Worm (Caenorhabditis elegans) whole organism, L1 larva: Measurements from ENCODE around the gene srx-21.

Source experiments
- lin-15B ChIP-seq: fragments of 150-350 bp; sonication (generic microtip); optimal IDR thresholded peaks from 3 replicates; lab custom pipeline; 2014; ENCODE audit warnings: missing biosample characterization, missing genetic modification characterization
- mdl-1 ChIP-seq, 2 experiments: fragments of 150-350 bp; optimal IDR thresholded peaks; 2 replicates each; lab custom pipeline; 2014 to 2017; ENCODE audit warnings: missing biosample characterization in 2 of 2, missing genetic modification characterization in 2 of 2, inconsistent platforms in 1 of 2
- nhr-12 ChIP-seq: sonication (generic microtip); optimal IDR thresholded peaks from 2 replicates; lab custom pipeline; 2017; ENCODE audit warnings: missing biosample characterization, missing genetic modification characterization
- nhr-237 ChIP-seq: fragments of 150-350 bp; optimal IDR thresholded peaks from 2 replicates; lab custom pipeline; 2014; ENCODE audit warnings: missing biosample characterization, missing genetic modification characterization
- snpc-4 ChIP-seq: fragments of 150-350 bp; optimal IDR thresholded peaks from 2 replicates; lab custom pipeline; 2014; ENCODE audit warnings: missing biosample characterization, missing genetic modification characterization
- sptf-1 ChIP-seq: fragments of 150-350 bp; optimal IDR thresholded peaks from 2 replicates; lab custom pipeline; 2014; ENCODE audit warnings: missing biosample characterization, missing genetic modification characterization
- unc-86 ChIP-seq: sonication (generic microtip); optimal IDR thresholded peaks from 2 replicates; lab custom pipeline; 2016; ENCODE audit warnings: missing genetic modification characterization, missing compliant biosample characterization
- unc-98 ChIP-seq: fragments of 200-800 bp; sonication (Bioruptor generic); IDR thresholded peaks from 2 replicates; pipeline ENCODE4 v1.3.6; 2022; ENCODE audit warnings: missing genetic modification characterization, missing compliant biosample characterization

DNA sequence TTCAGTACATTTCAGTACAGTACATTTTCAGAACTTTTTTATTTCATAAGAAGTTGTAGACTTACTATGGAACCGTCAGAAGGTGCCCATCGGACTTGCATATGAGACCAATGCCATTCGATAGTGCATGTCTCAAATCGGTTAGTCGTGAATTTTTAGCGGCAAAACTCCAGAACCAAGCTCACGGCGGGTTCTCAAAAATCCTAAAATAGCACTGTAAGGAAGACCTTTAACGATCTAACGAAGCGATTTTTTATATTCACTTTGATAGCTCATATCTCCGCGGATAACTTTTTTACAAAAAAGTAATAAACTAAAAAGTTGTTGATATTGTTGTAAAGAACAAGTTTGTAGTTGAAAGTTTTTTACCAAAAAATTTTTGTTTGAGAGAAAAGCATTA, 2.6 kb upstream of the srx-21 start, which contains the start of gene sru-25:
- TF ChIP-seq unc-98 (no peak), mdl-1 (tag; optimal IDR thresholded peaks at IDR 0.05; lab: Kevin White, UChicago) (no peak), sptf-1 (tag; lab: Kevin White, UChicago) (no peak), snpc-4 (no peak), unc-86 (tag; lab: Kevin White, UChicago) (no peak), lin-15B (tag; lab: Kevin White, UChicago) (no peak), nhr-12 (tag; lab: Kevin White, UChicago) (no peak), nhr-237 (tag; lab: Kevin White, UChicago) (no peak)
